Fruit fly (Drosophila melanogaster): Measurements from ENCODE around the gene EndoA.
A peak's percentile ranks its signal among the peaks of the same experiment; 100 is the strongest.

Gene EndoA

dm6 chr3R:18910923-18911322 is 4.5 kb downstream of the EndoA start (continued):
- TF ChIP-seq CG12391 (tag; optimal IDR thresholded peaks at IDR 0.05) = peak; percentile 16
- peak; percentile 30; the same call in 1 of the 2 replicates for TF ChIP-seq Xrp1 (GFP tag; IDR thresholded peaks at IDR 0.05)
- no peak for TF ChIP-seq CG10543 (GFP tag; optimal IDR thresholded peaks at IDR 0.05)
- no peak for TF ChIP-seq CG3838 (GFP tag; optimal IDR thresholded peaks at IDR 0.05)
- no peak for TF ChIP-seq CG11247 (GFP tag; IDR thresholded peaks at IDR 0.05)
- no peak for TF ChIP-seq cad (GFP tag; optimal IDR thresholded peaks at IDR 0.05)
- TF ChIP-seq Max (GFP tag; optimal IDR thresholded peaks at IDR 0.05) = no peak

dm6 chr3R:18912782-18913331 is 6.4 kb downstream of the EndoA start, which contains the start of gene Sgsh:
Gene Sgsh (minus strand): TSS chr3R:18912922.
- no peak for TF ChIP-seq CG14014 (GFP tag; IDR thresholded peaks at IDR 0.05)
- no peak for TF ChIP-seq ash1 (GFP tag; optimal IDR thresholded peaks at IDR 0.05)
- TF ChIP-seq CG7271 (tag; optimal IDR thresholded peaks at IDR 0.05) = no peak
- no peak for TF ChIP-seq CG6254 (GFP tag; optimal IDR thresholded peaks at IDR 0.05)
- no peak for TF ChIP-seq hbn (GFP tag; IDR thresholded peaks at IDR 0.05; ENCODE audit: partially characterized antibody)
- no peak for TF ChIP-seq cad (GFP tag; optimal IDR thresholded peaks at IDR 0.05)
- TF ChIP-seq pnt (GFP tag; optimal IDR thresholded peaks at IDR 0.05) = no peak
- no peak for TF ChIP-seq CG31441 (GFP tag; IDR thresholded peaks at IDR 0.05)
- TF ChIP-seq Dip3 (GFP tag; optimal IDR thresholded peaks at IDR 0.05) = no peak
- TF ChIP-seq p53 (GFP tag; optimal IDR thresholded peaks at IDR 0.05) = no peak
- no peak for TF ChIP-seq CG14050 (GFP tag; IDR thresholded peaks at IDR 0.05)
- no peak for TF ChIP-seq crc (GFP tag; optimal IDR thresholded peaks at IDR 0.05)
- TF ChIP-seq kni (GFP tag; optimal IDR thresholded peaks at IDR 0.05) = peak; percentile 82
- TF ChIP-seq Antp (GFP tag; optimal IDR thresholded peaks at IDR 0.05) = no peak
- no peak for TF ChIP-seq ERR (GFP tag; optimal IDR thresholded peaks at IDR 0.05)
- no peak for TF ChIP-seq prd (optimal IDR thresholded peaks at IDR 0.05)
- 0 out of 3 replicates have a peak, but pooled peaks have one; percentile 5 for TF ChIP-seq prd (GFP tag; IDR thresholded peaks at IDR 0.05)
- TF ChIP-seq dimm (GFP tag; IDR thresholded peaks at IDR 0.05) = no peak
- TF ChIP-seq CG9876 (GFP tag; optimal IDR thresholded peaks at IDR 0.05) = no peak
- TF ChIP-seq Hmr (GFP tag; optimal IDR thresholded peaks at IDR 0.05) = no peak
- peak; percentile 87 for TF ChIP-seq grau (tag; optimal IDR thresholded peaks at IDR 0.05)
- no peak for TF ChIP-seq CrebB (tag; optimal IDR thresholded peaks at IDR 0.05)
- no peak for TF ChIP-seq exex (tag; optimal IDR thresholded peaks at IDR 0.05)
- no peak for TF ChIP-seq luna (GFP tag; optimal IDR thresholded peaks at IDR 0.05)
- no peak for TF ChIP-seq Xbp1 (GFP tag; optimal IDR thresholded peaks at IDR 0.05)
- TF ChIP-seq pfk (GFP tag; optimal IDR thresholded peaks at IDR 0.05) = no peak
- TF ChIP-seq zf30C (GFP tag; optimal IDR thresholded peaks at IDR 0.05) = no peak
- no peak for TF ChIP-seq CG2678 (tag; optimal IDR thresholded peaks at IDR 0.05)
- peak; percentile 30; the same call in 2 of the 3 replicates for TF ChIP-seq row (GFP tag; IDR thresholded peaks at IDR 0.05)
- no peak for TF ChIP-seq ind (GFP tag; optimal IDR thresholded peaks at IDR 0.05)
- no peak for TF ChIP-seq sna (GFP tag; IDR thresholded peaks at IDR 0.05; ENCODE audit: partially characterized antibody)
- no peak for TF ChIP-seq CG17912 (GFP tag; optimal IDR thresholded peaks at IDR 0.05)
- 0 out of 2 replicates have a peak, but pooled peaks have one; percentile 19 for TF ChIP-seq ara (GFP tag; IDR thresholded peaks at IDR 0.05)
- no peak for TF ChIP-seq CG13287 (GFP tag; IDR thresholded peaks at IDR 0.05; ENCODE audit: partially characterized antibody)
- TF ChIP-seq CG17361 (GFP tag; IDR thresholded peaks at IDR 0.05) = no peak
- no peak for TF ChIP-seq CG4854 (GFP tag; optimal IDR thresholded peaks at IDR 0.05)
- TF ChIP-seq Drgx (GFP tag; IDR thresholded peaks at IDR 0.05) = no peak
- TF ChIP-seq CG9932 (GFP tag; IDR thresholded peaks at IDR 0.05) = no peak
- peak; percentile 54 for TF ChIP-seq sens (GFP tag)
- TF ChIP-seq Lpt (GFP tag; optimal IDR thresholded peaks at IDR 0.05) = no peak
- TF ChIP-seq z (GFP tag; IDR thresholded peaks at IDR 0.05) = 0 out of 3 replicates have a peak, but pooled peaks have one; percentile 30
- TF ChIP-seq toy (GFP tag; IDR thresholded peaks at IDR 0.05) = no peak
- TF ChIP-seq Trl (optimal IDR thresholded peaks at IDR 0.05) = peak in 1 of 2 experiments; percentile 54
- TF ChIP-seq Trl (GFP tag; optimal IDR thresholded peaks at IDR 0.05) = no peak
- TF ChIP-seq Dp (GFP tag; optimal IDR thresholded peaks at IDR 0.05) = no peak

All from whole organism, embryonic.